Fruit fly (Drosophila melanogaster): ENCODE data around the gene Osi4.

DNA sequence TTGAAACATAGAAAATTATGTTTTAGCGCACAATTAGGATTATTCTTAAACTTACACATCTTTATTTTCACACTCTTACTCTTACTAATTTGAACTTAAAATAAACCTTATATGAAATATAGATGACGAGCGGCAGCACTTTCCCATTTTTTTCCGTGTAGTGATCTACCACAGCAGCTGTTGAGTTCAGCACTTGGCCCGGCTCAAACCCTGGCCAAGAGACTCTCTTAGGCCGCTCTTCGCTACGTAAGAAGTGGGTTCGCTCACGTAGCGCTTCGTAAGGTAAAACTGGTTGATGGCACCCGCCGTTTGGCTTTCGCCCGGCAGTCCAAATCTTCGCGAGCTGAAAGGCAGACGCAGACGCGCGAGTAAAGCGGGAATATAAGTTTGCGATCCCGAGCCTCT, 23.1 kb downstream of the Osi4 start, which contains the start of gene Osi24:
- TF ChIP-seq eyg (GFP tag; optimal IDR thresholded peaks at IDR 0.05): no peak
- TF ChIP-seq fru (optimal IDR thresholded peaks at IDR 0.05): no peak
- no peak for TF ChIP-seq disco-r (GFP tag; optimal IDR thresholded peaks at IDR 0.05)
- peak; percentile 74 for TF ChIP-seq ATbp (GFP tag; optimal IDR thresholded peaks at IDR 0.05)
- TF ChIP-seq salm (tag; optimal IDR thresholded peaks at IDR 0.05): no peak

Data from whole organism, embryonic.